Fruit fly (Drosophila melanogaster) Kc167 (cell line): ENCODE results near the gene CG17646.

Experiments
- Myc ChIP-seq: fragments of >200 bp; optimal IDR thresholded peaks from 2 replicates; lab custom pipeline; 2017; ENCODE audit warnings: missing external identifiers
- Sin3A ChIP-seq: fragments of >200 bp; optimal IDR thresholded peaks from 2 replicates; lab custom pipeline; 2018; ENCODE audit warnings: missing external identifiers
- h ChIP-seq: fragments of >200 bp; optimal IDR thresholded peaks from 3 replicates; lab custom pipeline; 2018; ENCODE audit warnings: missing external identifiers
- insv ChIP-seq: fragments of >200 bp; optimal IDR thresholded peaks from 3 replicates; lab custom pipeline; 2018; ENCODE audit warnings: missing external identifiers

DNA sequence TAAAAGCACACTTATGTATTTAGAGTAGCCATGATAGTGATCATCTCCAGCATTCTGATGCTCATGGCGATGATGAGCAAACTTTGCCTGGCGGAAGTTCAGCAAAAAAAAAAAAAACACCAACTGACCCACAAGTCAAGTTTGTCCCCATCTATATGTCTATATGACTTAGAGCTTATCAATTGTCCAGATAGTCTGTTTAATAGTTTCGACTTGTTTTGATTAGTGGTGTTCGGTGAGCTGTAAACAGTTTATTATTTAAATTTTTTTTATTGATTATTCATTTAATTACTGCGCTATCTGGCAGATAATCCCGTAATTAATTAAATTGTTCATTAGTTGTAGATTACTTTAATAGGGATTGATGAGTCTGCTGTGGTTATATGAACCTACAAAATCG, 11.5 kb downstream of the CG17646 start:
- no peak for TF ChIP-seq Sin3A (lab: Kevin White, UChicago)
- no peak for TF ChIP-seq Myc (lab: Kevin White, UChicago)
- TF ChIP-seq insv (lab: Kevin White, UChicago) = no peak
- no peak for TF ChIP-seq h (lab: Kevin White, UChicago)
